Fruit fly (Drosophila melanogaster) S2 (cell line): ENCODE results near the gene CG43169.

Source experiments
- CG8478 ChIP-seq: fragments of >200 bp; optimal IDR thresholded peaks from 2 replicates; lab custom pipeline; 2018
- CTCF ChIP-seq, 2 experiments: fragments of >200 bp; optimal IDR thresholded peaks; 2 replicates each; lab custom pipeline; 2018

CG43169 gene

dm6 chr3L:8839563-8840425, 48.6 kb downstream of the CG43169 start:
- TF ChIP-seq CTCF (optimal IDR thresholded peaks at IDR 0.05; lab: Kevin White, UChicago) (no peak), CG8478 (lab: Kevin White, UChicago) (no peak)

- TF ChIP-seq CG8478 (lab: Kevin White, UChicago) = no peak
- no peak for TF ChIP-seq CTCF (optimal IDR thresholded peaks at IDR 0.05; lab: Kevin White, UChicago)
Measured at dm6 chr3L:8839130-8839529, 49.3 kb downstream of the CG43169 start.
